Worm (Caenorhabditis elegans) whole organism, young adult: ENCODE results near the gene F36H5.13.

Source experiments
- B0035.1 ChIP-seq: sonication (generic microtip); optimal IDR thresholded peaks from 2 replicates; lab custom pipeline; 2016; ENCODE audit warnings: missing genetic modification characterization, mild to moderate bottlenecking, missing compliant biosample characterization, missing genotype, missing genetic modification reagents
- B0261.1 ChIP-seq: sonication (generic microtip); optimal IDR thresholded peaks from 2 replicates; lab custom pipeline; 2016; ENCODE audit warnings: mild to moderate bottlenecking, missing genetic modification characterization, moderate library complexity, missing compliant biosample characterization
- C06A6.2 ChIP-seq: fragments of 200-800 bp; sonication (Bioruptor generic); conservative IDR thresholded peaks from 2 replicates; pipeline ENCODE4 v1.3.6; 2022; ENCODE audit warnings: missing genetic modification characterization, missing compliant biosample characterization
- F10E7.11 ChIP-seq: sonication (generic microtip); optimal IDR thresholded peaks from 2 replicates; lab custom pipeline; 2017; ENCODE audit warnings: mild to moderate bottlenecking, missing genetic modification characterization, moderate library complexity, missing compliant biosample characterization
- F39B2.1 ChIP-seq: fragments of 200-800 bp; sonication (Bioruptor generic); IDR thresholded peaks from 2 replicates; pipeline ENCODE4 v1.3.6; 2022; ENCODE audit warnings: missing genetic modification reagents, missing genetic modification characterization, missing compliant biosample characterization
- F55B11.4 ChIP-seq: sonication (generic microtip); optimal IDR thresholded peaks from 2 replicates; lab custom pipeline; 2016; ENCODE audit warnings: missing compliant biosample characterization, missing genetic modification characterization, borderline replicate concordance; ENCODE audit not compliant: insufficient read depth
- K12H6.12 ChIP-seq: fragments of 200-800 bp; sonication (Bioruptor generic); optimal IDR thresholded peaks from 2 replicates; lab custom pipeline; 2018; ENCODE audit warnings: mild to moderate bottlenecking, missing genetic modification characterization, missing compliant biosample characterization
- T26A5.8 ChIP-seq: sonication (generic microtip); optimal IDR thresholded peaks from 2 replicates; lab custom pipeline; 2016; ENCODE audit warnings: missing genetic modification characterization, missing compliant biosample characterization
- Y53G8AR.9 ChIP-seq: fragments of 200-800 bp; sonication (Bioruptor generic); conservative IDR thresholded peaks from 2 replicates; pipeline ENCODE4 v1.3.6; 2022; ENCODE audit warnings: missing genetic modification reagents, missing genetic modification characterization, missing compliant biosample characterization
- Y95B8A.8 ChIP-seq: fragments of 200-800 bp; sonication (Bioruptor generic); IDR thresholded peaks from 2 replicates; pipeline ENCODE4 v1.3.6; 2022; ENCODE audit warnings: missing genetic modification reagents, missing genetic modification characterization, missing compliant biosample characterization
- ZK185.1 ChIP-seq: sonication (generic microtip); optimal IDR thresholded peaks from 2 replicates; lab custom pipeline; 2016; ENCODE audit warnings: mild to moderate bottlenecking, missing genetic modification characterization, missing compliant biosample characterization; ENCODE audit not compliant: poor library complexity, severe bottlenecking
- ama-1 ChIP-seq, 3 experiments: fragments of 150-350 bp in 1 of 3; sonication (generic microtip) in 2 of 3; optimal IDR thresholded peaks; 2 replicates each; lab custom pipeline; 2014 to 2018; ENCODE audit warnings: missing biosample characterization in 2 of 3, missing genetic modification characterization in 2 of 3, missing genetic modification reagents in 2 of 3
- aptf-2 ChIP-seq: fragments of 200-800 bp; sonication (Bioruptor generic); conservative IDR thresholded peaks from 2 replicates; pipeline ENCODE4 v1.3.6; 2022; ENCODE audit warnings: missing genetic modification reagents, missing genetic modification characterization, missing compliant biosample characterization
- aptf-3 ChIP-seq: fragments of 200-800 bp; sonication (Bioruptor generic); IDR thresholded peaks from 2 replicates; pipeline ENCODE4 v1.3.6; 2022; ENCODE audit warnings: missing genetic modification characterization, missing compliant biosample characterization
- attf-3 ChIP-seq: fragments of 200-800 bp; sonication (Bioruptor generic); conservative IDR thresholded peaks from 2 replicates; pipeline ENCODE4 v1.3.6; 2022; ENCODE audit warnings: missing genetic modification reagents, missing genetic modification characterization, missing compliant biosample characterization
- attf-6 ChIP-seq: fragments of 200-800 bp; sonication (Bioruptor generic); IDR thresholded peaks from 2 replicates; pipeline ENCODE4 v1.3.6; 2022; ENCODE audit warnings: missing genetic modification reagents, missing genetic modification characterization, missing compliant biosample characterization
- bed-1 ChIP-seq: fragments of 200-800 bp; sonication (Bioruptor generic); IDR thresholded peaks from 2 replicates; pipeline ENCODE4 v1.3.6; 2022; ENCODE audit warnings: missing genetic modification reagents, missing genetic modification characterization, missing compliant biosample characterization
- die-1 ChIP-seq: sonication (generic microtip); optimal IDR thresholded peaks from 2 replicates; lab custom pipeline; 2016; ENCODE audit warnings: missing genotype, mild to moderate bottlenecking, missing genetic modification characterization, missing compliant biosample characterization
- egl-44 ChIP-seq: fragments of 200-800 bp; sonication (Bioruptor generic); IDR thresholded peaks from 2 replicates; pipeline ENCODE4 v1.3.6; 2022; ENCODE audit warnings: missing genetic modification reagents, missing genetic modification characterization, missing compliant biosample characterization
- ets-4 ChIP-seq: fragments of 200-800 bp; sonication (Bioruptor generic); optimal IDR thresholded peaks from 2 replicates; lab custom pipeline; 2018; ENCODE audit warnings: mild to moderate bottlenecking, missing genetic modification characterization, missing compliant biosample characterization
- gei-17 ChIP-seq: fragments of 200-800 bp; sonication (Bioruptor generic); optimal IDR thresholded peaks from 2 replicates; lab custom pipeline; 2018; ENCODE audit warnings: mild to moderate bottlenecking, missing genetic modification characterization, missing compliant biosample characterization
- him-1 ChIP-seq: sonication (generic microtip); optimal IDR thresholded peaks from 2 replicates; lab custom pipeline; 2016; ENCODE audit warnings: missing genotype, missing genetic modification reagents, missing genetic modification characterization, missing compliant biosample characterization
- hsf-1 ChIP-seq: fragments of 200-800 bp; sonication (Bioruptor generic); IDR thresholded peaks from 2 replicates; pipeline ENCODE4 v1.3.6; 2022; ENCODE audit warnings: missing genetic modification reagents, missing genetic modification characterization, missing compliant biosample characterization
- lin-26 ChIP-seq: fragments of 200-800 bp; sonication (Bioruptor generic); IDR thresholded peaks from 2 replicates; pipeline ENCODE4 v1.3.6; 2022; ENCODE audit warnings: missing genetic modification reagents, missing genetic modification characterization, missing compliant biosample characterization
- lin-35 ChIP-seq, 3 experiments: fragments of 150-350 bp in 2 of 3; sonication (generic microtip) in 1 of 3; optimal IDR thresholded peaks; 2 replicates each; lab custom pipeline; 2014 to 2018; ENCODE audit warnings: missing biosample characterization in 3 of 3, missing genetic modification characterization in 3 of 3, missing genetic modification reagents in 3 of 3
- lir-1 ChIP-seq: fragments of 200-800 bp; sonication (Bioruptor generic); conservative IDR thresholded peaks from 2 replicates; pipeline ENCODE4 v1.3.6; 2022; ENCODE audit warnings: missing genetic modification reagents, missing genetic modification characterization, missing compliant biosample characterization
- lsy-27 ChIP-seq: sonication (generic microtip); optimal IDR thresholded peaks from 2 replicates; lab custom pipeline; 2017; ENCODE audit warnings: missing genetic modification characterization, mild to moderate bottlenecking, missing compliant biosample characterization, antibody characterized with exemption, missing genotype, borderline replicate concordance; ENCODE audit not compliant: insufficient read depth
- madf-10 ChIP-seq: sonication (generic microtip); optimal IDR thresholded peaks from 2 replicates; lab custom pipeline; 2016; ENCODE audit warnings: mild to moderate bottlenecking, missing genetic modification characterization, missing compliant biosample characterization
- madf-3 ChIP-seq: fragments of 200-800 bp; sonication (Bioruptor generic); IDR thresholded peaks from 2 replicates; pipeline ENCODE4 v1.3.6; 2022; ENCODE audit warnings: missing genetic modification reagents, missing genetic modification characterization, missing compliant biosample characterization
- madf-6 ChIP-seq: fragments of 200-800 bp; sonication (Bioruptor generic); IDR thresholded peaks from 2 replicates; pipeline ENCODE4 v1.3.6; 2022; ENCODE audit warnings: missing genetic modification reagents, missing genetic modification characterization, missing compliant biosample characterization
- madf-8 ChIP-seq: fragments of 200-800 bp; sonication (Bioruptor generic); conservative IDR thresholded peaks from 2 replicates; pipeline ENCODE4 v1.3.6; 2022; ENCODE audit warnings: missing genetic modification reagents, missing genetic modification characterization, missing compliant biosample characterization
- mel-28 ChIP-seq: sonication (generic microtip); optimal IDR thresholded peaks from 2 replicates; lab custom pipeline; 2016; ENCODE audit warnings: borderline replicate concordance, mild to moderate bottlenecking, missing genetic modification characterization, missing compliant biosample characterization
- nfyb-1 ChIP-seq: fragments of 200-800 bp; sonication (Bioruptor generic); IDR thresholded peaks from 2 replicates; pipeline ENCODE4 v1.3.6; 2022; ENCODE audit warnings: missing genetic modification reagents, missing genetic modification characterization, missing compliant biosample characterization
- nhr-120 ChIP-seq: fragments of 200-800 bp; sonication (Bioruptor generic); IDR thresholded peaks from 2 replicates; pipeline ENCODE4 v1.3.6; 2022; ENCODE audit warnings: missing genetic modification characterization, missing compliant biosample characterization
- rec-8 ChIP-seq, 2 experiments: sonication (generic microtip); optimal IDR thresholded peaks; 2 replicates each; lab custom pipeline; 2016; ENCODE audit warnings: mild to moderate bottlenecking in 2 of 2, missing genetic modification characterization in 2 of 2, missing genetic modification reagents in 2 of 2, missing genotype in 2 of 2, missing biosample characterization in 1 of 2, missing compliant biosample characterization in 1 of 2, moderate library complexity in 1 of 2
- snpc-1.3 ChIP-seq: sonication (generic microtip); optimal IDR thresholded peaks from 2 replicates; lab custom pipeline; 2017; ENCODE audit warnings: missing genetic modification characterization, mild to moderate bottlenecking, missing compliant biosample characterization, antibody characterized with exemption, moderate library complexity, missing genotype, missing genetic modification reagents; ENCODE audit not compliant: insufficient read depth
- sptf-2 ChIP-seq: fragments of 200-800 bp; sonication (Bioruptor generic); optimal IDR thresholded peaks from 2 replicates; lab custom pipeline; 2018; ENCODE audit warnings: mild to moderate bottlenecking, missing genetic modification characterization, missing compliant biosample characterization
- tbx-9 ChIP-seq: sonication (generic microtip); optimal IDR thresholded peaks from 2 replicates; lab custom pipeline; 2016; ENCODE audit warnings: borderline replicate concordance, missing genetic modification characterization, inconsistent platforms, missing compliant biosample characterization
- ztf-18 ChIP-seq: sonication (generic microtip); optimal IDR thresholded peaks from 2 replicates; lab custom pipeline; 2016; ENCODE audit warnings: missing genotype, mild to moderate bottlenecking, missing genetic modification characterization, missing compliant biosample characterization
- ztf-22 ChIP-seq: fragments of 200-800 bp; sonication (Bioruptor generic); optimal IDR thresholded peaks from 2 replicates; lab custom pipeline; 2018; ENCODE audit warnings: mild to moderate bottlenecking, missing genetic modification characterization, moderate library complexity, missing compliant biosample characterization
- ztf-28 ChIP-seq: fragments of 200-800 bp; sonication (Bioruptor generic); IDR thresholded peaks from 2 replicates; pipeline ENCODE4 v1.3.6; 2022; ENCODE audit warnings: missing genetic modification reagents, missing genetic modification characterization, missing compliant biosample characterization
- ztf-6 ChIP-seq: fragments of 200-800 bp; sonication (Bioruptor generic); IDR thresholded peaks from 2 replicates; pipeline ENCODE4 v1.3.6; 2022; ENCODE audit warnings: missing genetic modification reagents, missing genetic modification characterization, missing compliant biosample characterization

The F36H5.13 gene

ce11 chrII:1722394-1722793, 27.9 kb downstream of the F36H5.13 start, which contains the start of the genes fbxb-5 and btb-8 (continued):
- TF ChIP-seq Y53G8AR.9 (GFP tag; lab: Robert Waterston, UW) = no peak
- TF ChIP-seq lir-1 (GFP tag; lab: Robert Waterston, UW) = no peak
- TF ChIP-seq C06A6.2 (GFP tag; lab: Robert Waterston, UW) = no peak
- TF ChIP-seq die-1 (tag; lab: Kevin White, UChicago) = no peak

- TF ChIP-seq T26A5.8 = no peak
- no peak for TF ChIP-seq lin-26 (GFP tag; lab: Robert Waterston, UW)
- TF ChIP-seq nhr-120 (GFP tag; lab: Robert Waterston, UW) = no peak
- no peak for TF ChIP-seq snpc-1.3 (tag; lab: Kevin White, UChicago)
- TF ChIP-seq hsf-1 (GFP tag; lab: Robert Waterston, UW) = no peak
- TF ChIP-seq sptf-2 (GFP tag; lab: Kevin White, UChicago) = no peak
- no peak for TF ChIP-seq F10E7.11 (tag; lab: Kevin White, UChicago)
- TF ChIP-seq lsy-27 (tag; lab: Kevin White, UChicago) = no peak
- no peak for TF ChIP-seq nfyb-1
- TF ChIP-seq ets-4 (GFP tag; lab: Kevin White, UChicago) = no peak
- TF ChIP-seq madf-3 (GFP tag; lab: Robert Waterston, UW) = no peak
- no peak for TF ChIP-seq ama-1 (optimal IDR thresholded peaks at IDR 0.05; lab: Kevin White, UChicago)
- TF ChIP-seq ama-1 (GFP tag; optimal IDR thresholded peaks at IDR 0.05; lab: Kevin White, UChicago) = no peak
- TF ChIP-seq ztf-6 (GFP tag; lab: Robert Waterston, UW) = no peak
- no peak for TF ChIP-seq K12H6.12 (tag; lab: Kevin White, UChicago)
- TF ChIP-seq rec-8 (tag; optimal IDR thresholded peaks at IDR 0.05; lab: Kevin White, UChicago) = no peak
- no peak for TF ChIP-seq gei-17 (GFP tag; lab: Kevin White, UChicago)
- no peak for TF ChIP-seq ztf-22
Observed at ce11 chrII:1719153-1719552, 31.2 kb downstream of the F36H5.13 start, which contains the start of gene fbxb-48. TSS of gene fbxb-48 (minus strand) at chrII:1719253.

ce11 chrII:1714772-1715353, 35.5 kb downstream of the F36H5.13 start, which contains the start of gene btb-6:
TSS of gene btb-6 (plus strand) at chrII:1715303.
- TF ChIP-seq aptf-2 (GFP tag; lab: Robert Waterston, UW) = peak; percentile 97
- no peak for TF ChIP-seq Y95B8A.8
- TF ChIP-seq mel-28 = no peak
- no peak for TF ChIP-seq ztf-18 (tag; lab: Kevin White, UChicago)
- TF ChIP-seq K12H6.12 (tag; lab: Kevin White, UChicago) = no peak
- no peak for TF ChIP-seq ztf-28 (GFP tag; lab: Robert Waterston, UW)
- TF ChIP-seq lin-35 (GFP tag; optimal IDR thresholded peaks at IDR 0.05; lab: Kevin White, UChicago) = no peak
- no peak for TF ChIP-seq F10E7.11 (tag; lab: Kevin White, UChicago)
- TF ChIP-seq madf-10 = no peak
- TF ChIP-seq ZK185.1 (tag; lab: Kevin White, UChicago) = no peak
- 0 out of 2 replicates have a peak, but pooled peaks have one; percentile 47 for TF ChIP-seq bed-1 (GFP tag; lab: Robert Waterston, UW)
- TF ChIP-seq madf-6 (GFP tag; lab: Robert Waterston, UW) = no peak
- no peak for TF ChIP-seq tbx-9 (tag; lab: Kevin White, UChicago)
- no peak for TF ChIP-seq Y53G8AR.9 (GFP tag; lab: Robert Waterston, UW)
- peak; percentile 87; the same call in 1 of the 2 replicates for TF ChIP-seq aptf-3 (GFP tag; lab: Robert Waterston, UW)
- no peak for TF ChIP-seq B0261.1 (tag; lab: Kevin White, UChicago)
- no peak for TF ChIP-seq attf-3
- no peak for TF ChIP-seq ztf-22
- TF ChIP-seq madf-8 (GFP tag; lab: Robert Waterston, UW) = no peak
- TF ChIP-seq ets-4 (GFP tag; lab: Kevin White, UChicago) = no peak
- no peak for TF ChIP-seq F55B11.4 (tag; lab: Kevin White, UChicago)
- TF ChIP-seq egl-44 (GFP tag; lab: Robert Waterston, UW) = no peak
- no peak for TF ChIP-seq F39B2.1 (GFP tag; lab: Robert Waterston, UW)
- TF ChIP-seq him-1 = no peak
- no peak for TF ChIP-seq B0035.1 (tag; lab: Kevin White, UChicago)
- TF ChIP-seq attf-6 (GFP tag; lab: Robert Waterston, UW) = no peak
